Worm (Caenorhabditis elegans) whole organism, L2 larva: ENCODE measurements around the gene F31F7.2.

Source experiments
- ama-1 ChIP-seq: fragments of 150-350 bp; optimal IDR thresholded peaks from 2 replicates; lab custom pipeline; 2018; ENCODE audit warnings: inconsistent platforms
- blmp-1 ChIP-seq: sonication (generic microtip); optimal IDR thresholded peaks from 2 replicates; lab custom pipeline; 2017; ENCODE audit warnings: missing genetic modification characterization, mild to moderate bottlenecking, missing compliant biosample characterization, antibody characterized with exemption, moderate library complexity; ENCODE audit not compliant: insufficient read depth
- ceh-16 ChIP-seq: fragments of 150-350 bp; optimal IDR thresholded peaks from 2 replicates; lab custom pipeline; 2014; ENCODE audit warnings: missing biosample characterization, missing genetic modification characterization
- egl-27 ChIP-seq: sonication (generic microtip); optimal IDR thresholded peaks from 3 replicates; lab custom pipeline; 2017; ENCODE audit warnings: missing biosample characterization, missing genetic modification reagents, missing genetic modification characterization
- lin-13 ChIP-seq: fragments of 150-350 bp; optimal IDR thresholded peaks from 2 replicates; lab custom pipeline; 2014; ENCODE audit warnings: missing biosample characterization, missing genetic modification reagents, missing genetic modification characterization
- lin-39 ChIP-seq: fragments of 150-350 bp; optimal IDR thresholded peaks from 2 replicates; lab custom pipeline; 2014; ENCODE audit warnings: missing biosample characterization, missing genetic modification reagents, missing genetic modification characterization
- mdl-1 ChIP-seq, 2 experiments: fragments of 150-350 bp in 1 of 2; sonication (generic microtip) in 1 of 2; optimal IDR thresholded peaks; 2 replicates each; lab custom pipeline; 2017; ENCODE audit warnings: missing biosample characterization in 2 of 2, missing genetic modification characterization in 2 of 2
- nhr-25 ChIP-seq: fragments of 150-350 bp; sonication (generic microtip); optimal IDR thresholded peaks from 3 replicates; lab custom pipeline; 2014; ENCODE audit warnings: missing biosample characterization, missing genetic modification characterization
- nhr-77 ChIP-seq: fragments of 150-350 bp; optimal IDR thresholded peaks from 2 replicates; lab custom pipeline; 2014; ENCODE audit warnings: missing biosample characterization, missing genetic modification characterization
- unc-39 ChIP-seq: fragments of 150-350 bp; optimal IDR thresholded peaks from 2 replicates; lab custom pipeline; 2014; ENCODE audit warnings: missing biosample characterization, missing genetic modification characterization
- ztf-1 ChIP-seq: fragments of 200-800 bp; sonication (Bioruptor generic); conservative IDR thresholded peaks from 2 replicates; pipeline ENCODE4 v1.3.6; 2022; ENCODE audit warnings: missing genetic modification characterization, missing compliant biosample characterization
- ztf-11 ChIP-seq: sonication (generic microtip); optimal IDR thresholded peaks from 2 replicates; lab custom pipeline; 2017; ENCODE audit warnings: missing biosample characterization, missing genetic modification characterization

ce11 chrV:6253936-6254335 lies 16.7 kb upstream of the F31F7.2 start:
- TF ChIP-seq lin-13 (GFP tag; lab: Kevin White, UChicago) (no peak), mdl-1 (tag; optimal IDR thresholded peaks at IDR 0.05; lab: Kevin White, UChicago) (no peak), unc-39 (tag; lab: Kevin White, UChicago) (no peak), nhr-77 (no peak), ama-1 (lab: Kevin White, UChicago) (no peak), lin-39 (tag; lab: Kevin White, UChicago) (no peak), ztf-1 (GFP tag; lab: Robert Waterston, UW) (no peak), egl-27 (tag; lab: Kevin White, UChicago) (no peak), nhr-25 (peak; percentile 47), ceh-16 (tag; lab: Kevin White, UChicago) (peak; percentile 87), ztf-11 (tag; lab: Kevin White, UChicago) (no peak), blmp-1 (no peak)
